Worm (Caenorhabditis elegans) whole organism, L4 larva: ENCODE measurements around the gene inft-2.
"Not testable (repeated sequence)": the region's sequence is repeated elsewhere in the genome, so short reads cannot be mapped to it uniquely, and the experiment has no call there.

Source experiments
- D1046.2 ChIP-seq: fragments of 200-800 bp; sonication (Bioruptor generic); IDR thresholded peaks from 2 replicates; pipeline ENCODE4 v1.3.6; 2022; ENCODE audit warnings: missing genetic modification characterization, missing compliant biosample characterization
- F37D6.2 ChIP-seq: sonication (generic microtip); optimal IDR thresholded peaks from 2 replicates; lab custom pipeline; 2016; ENCODE audit warnings: mild to moderate bottlenecking, missing genetic modification characterization, missing compliant biosample characterization
- T26A8.4 ChIP-seq: fragments of 200-800 bp; sonication (Bioruptor generic); IDR thresholded peaks from 2 replicates; pipeline ENCODE4 v1.3.6; 2022; ENCODE audit warnings: missing genetic modification characterization, missing compliant biosample characterization
- Y48G9A.11 ChIP-seq: fragments of 200-800 bp; sonication (Bioruptor generic); IDR thresholded peaks from 2 replicates; pipeline ENCODE4 v1.3.6; 2022; ENCODE audit warnings: missing genetic modification reagents, missing genetic modification characterization, missing compliant biosample characterization
- Y75B8A.6 ChIP-seq: fragments of 200-800 bp; sonication (Bioruptor generic); IDR thresholded peaks from 2 replicates; pipeline ENCODE4 v1.3.6; 2022; ENCODE audit warnings: missing genetic modification reagents, missing genetic modification characterization, missing compliant biosample characterization
- aha-1 ChIP-seq: fragments of 150-350 bp; peaks from one replicate; lab custom pipeline; 2014; ENCODE audit warnings: missing biosample characterization, missing genetic modification characterization
- arid-1 ChIP-seq: fragments of 200-800 bp; sonication (Bioruptor generic); conservative IDR thresholded peaks from 2 replicates; pipeline ENCODE4 v1.3.6; 2022; ENCODE audit warnings: missing genetic modification reagents, missing genetic modification characterization, missing compliant biosample characterization
- ceh-20 ChIP-seq: fragments of 200-800 bp; sonication (Bioruptor generic); IDR thresholded peaks from 2 replicates; pipeline ENCODE4 v1.3.6; 2022; ENCODE audit warnings: missing genetic modification reagents, missing genetic modification characterization, missing compliant biosample characterization
- ceh-44 ChIP-seq: fragments of 200-800 bp; sonication (Bioruptor generic); IDR thresholded peaks from 2 replicates; pipeline ENCODE4 v1.3.6; 2022; ENCODE audit warnings: missing genetic modification reagents, missing genetic modification characterization, missing compliant biosample characterization
- ceh-82 ChIP-seq: sonication (generic microtip); optimal IDR thresholded peaks from 2 replicates; lab custom pipeline; 2017; ENCODE audit warnings: missing biosample characterization, missing genetic modification characterization
- ctbp-1 ChIP-seq: fragments of 200-800 bp; sonication (Bioruptor generic); IDR thresholded peaks from 2 replicates; pipeline ENCODE4 v1.3.6; 2022; ENCODE audit warnings: missing genetic modification reagents, missing genetic modification characterization, missing compliant biosample characterization
- daf-16 ChIP-seq, 3 experiments: sonication (generic microtip); optimal IDR thresholded peaks; 2 replicates each; lab custom pipeline; 2016 to 2017; ENCODE audit warnings: missing genetic modification characterization in 3 of 3, missing genetic modification reagents in 3 of 3, mild to moderate bottlenecking in 2 of 3, missing compliant biosample characterization in 2 of 3, missing biosample characterization in 1 of 3, moderate library complexity in 1 of 3
- daf-8 ChIP-seq: fragments of 200-800 bp; sonication (Bioruptor generic); IDR thresholded peaks from 2 replicates; pipeline ENCODE4 v1.3.6; 2022; ENCODE audit warnings: missing genetic modification characterization, missing compliant biosample characterization
- dmd-6 ChIP-seq: fragments of 200-800 bp; sonication (Bioruptor generic); IDR thresholded peaks from 2 replicates; pipeline ENCODE4 v1.3.6; 2022; ENCODE audit warnings: missing genetic modification reagents, missing genetic modification characterization, missing compliant biosample characterization
- dmd-9 ChIP-seq: fragments of 200-800 bp; sonication (Bioruptor generic); IDR thresholded peaks from 2 replicates; pipeline ENCODE4 v1.3.6; 2022; ENCODE audit warnings: missing genetic modification reagents, missing genetic modification characterization, missing compliant biosample characterization
- dpl-1 ChIP-seq: fragments of 150-350 bp; optimal IDR thresholded peaks from 2 replicates; lab custom pipeline; 2014; ENCODE audit warnings: missing biosample characterization, missing genetic modification reagents, missing genetic modification characterization
- dve-1 ChIP-seq: sonication (generic microtip); optimal IDR thresholded peaks from 2 replicates; lab custom pipeline; 2017; ENCODE audit warnings: antibody characterized with exemption, mild to moderate bottlenecking, missing genetic modification characterization, missing compliant biosample characterization; ENCODE audit not compliant: insufficient read depth
- hif-1 ChIP-seq, 2 experiments: sonication (generic microtip); optimal IDR thresholded peaks; 2 replicates each; lab custom pipeline; 2016 to 2017; ENCODE audit warnings: missing compliant biosample characterization in 2 of 2, missing genetic modification characterization in 2 of 2, missing genetic modification reagents in 2 of 2, missing genotype in 2 of 2, mild to moderate bottlenecking in 1 of 2
- hmg-1.1 ChIP-seq: fragments of 200-800 bp; sonication (Bioruptor generic); IDR thresholded peaks from 2 replicates; pipeline ENCODE4 v1.3.6; 2022; ENCODE audit warnings: missing genetic modification reagents, missing genetic modification characterization, missing compliant biosample characterization
- lin-1 ChIP-seq: fragments of 200-800 bp; sonication (Bioruptor generic); IDR thresholded peaks from 2 replicates; pipeline ENCODE4 v1.3.6; 2022; ENCODE audit warnings: missing genetic modification reagents, missing genetic modification characterization, missing compliant biosample characterization
- lin-15B ChIP-seq: fragments of 150-350 bp; sonication (generic microtip); optimal IDR thresholded peaks from 3 replicates; lab custom pipeline; 2014; ENCODE audit warnings: missing biosample characterization, missing genetic modification characterization
- lin-38 ChIP-seq: fragments of 200-800 bp; sonication (Bioruptor generic); IDR thresholded peaks from 2 replicates; pipeline ENCODE4 v1.3.6; 2022; ENCODE audit warnings: missing genetic modification reagents, missing genetic modification characterization, missing compliant biosample characterization
- lsy-2 ChIP-seq, 2 experiments: fragments of 150-350 bp in 1 of 2; sonication (generic microtip) in 1 of 2; optimal IDR thresholded peaks; 2 replicates each; lab custom pipeline; 2014 to 2017; ENCODE audit warnings: missing biosample characterization in 2 of 2, missing genetic modification characterization in 2 of 2
- madf-5 ChIP-seq, 2 experiments: fragments of 200-800 bp; sonication (Bioruptor generic); IDR thresholded peaks; 2 replicates each; pipeline ENCODE4 v1.3.6; 2022; ENCODE audit warnings: missing compliant biosample characterization in 2 of 2, missing genetic modification characterization in 2 of 2
- madf-9 ChIP-seq: fragments of 200-800 bp; sonication (Bioruptor generic); conservative IDR thresholded peaks from 2 replicates; pipeline ENCODE4 v1.3.6; 2022; ENCODE audit warnings: missing genetic modification reagents, missing genetic modification characterization, missing compliant biosample characterization
- mep-1 ChIP-seq: fragments of 150-350 bp; sonication (generic microtip); optimal IDR thresholded peaks from 3 replicates; lab custom pipeline; 2014; ENCODE audit warnings: missing biosample characterization, missing genetic modification characterization
- mes-2 ChIP-seq: sonication (generic microtip); optimal IDR thresholded peaks from 2 replicates; lab custom pipeline; 2016; ENCODE audit warnings: missing genotype, mild to moderate bottlenecking, missing genetic modification characterization, missing compliant biosample characterization; ENCODE audit not compliant: poor library complexity, severe bottlenecking
- mxl-2 ChIP-seq: fragments of 200-800 bp; sonication (Bioruptor generic); conservative IDR thresholded peaks from 2 replicates; pipeline ENCODE4 v1.3.6; 2022; ENCODE audit warnings: missing genetic modification reagents, missing genetic modification characterization, missing compliant biosample characterization
- mxl-3 ChIP-seq: fragments of 200-800 bp; sonication (Bioruptor generic); optimal IDR thresholded peaks from 2 replicates; lab custom pipeline; 2018; ENCODE audit warnings: mild to moderate bottlenecking, missing genetic modification characterization, missing compliant biosample characterization
- nhr-102 ChIP-seq: sonication (generic microtip); optimal IDR thresholded peaks from 2 replicates; lab custom pipeline; 2016; ENCODE audit warnings: mild to moderate bottlenecking, missing genetic modification characterization, moderate library complexity, missing compliant biosample characterization
- nhr-11 ChIP-seq: fragments of 150-350 bp; optimal IDR thresholded peaks from 2 replicates; lab custom pipeline; 2014; ENCODE audit warnings: missing biosample characterization, missing genetic modification characterization
- nhr-48 ChIP-seq: sonication (generic microtip); optimal IDR thresholded peaks from 2 replicates; lab custom pipeline; 2016; ENCODE audit warnings: mild to moderate bottlenecking, missing genetic modification characterization, missing compliant biosample characterization
- nhr-77 ChIP-seq: fragments of 150-350 bp; optimal IDR thresholded peaks from 2 replicates; lab custom pipeline; 2014; ENCODE audit warnings: missing biosample characterization, missing genetic modification characterization
- pha-4 ChIP-seq, 2 experiments: fragments of 150-350 bp in 1 of 2; fragments of 200-800 bp in 1 of 2; sonication (Bioruptor generic) in 1 of 2; IDR thresholded peaks in 1 of 2; optimal IDR thresholded peaks in 1 of 2; 2 replicates each; pipeline versions ENCODE4 v1.3.6 to Lab custom; 2014 to 2022; ENCODE audit warnings: missing genetic modification characterization in 2 of 2, missing genetic modification reagents in 2 of 2, missing biosample characterization in 1 of 2, missing compliant biosample characterization in 1 of 2
- rbr-2 ChIP-seq: sonication (generic microtip); optimal IDR thresholded peaks from 2 replicates; lab custom pipeline; 2016; ENCODE audit warnings: missing genotype, missing genetic modification characterization, missing compliant biosample characterization
- saeg-2 ChIP-seq: fragments of 200-800 bp; sonication (Bioruptor generic); IDR thresholded peaks from 2 replicates; pipeline ENCODE4 v1.3.6; 2022; ENCODE audit warnings: missing genetic modification reagents, missing genetic modification characterization, missing compliant biosample characterization
- spr-1 ChIP-seq: sonication (generic microtip); optimal IDR thresholded peaks from 2 replicates; lab custom pipeline; 2016; ENCODE audit warnings: mild to moderate bottlenecking, missing genetic modification characterization, missing compliant biosample characterization
- spr-3 ChIP-seq: fragments of 200-800 bp; sonication (Bioruptor generic); optimal IDR thresholded peaks from 2 replicates; lab custom pipeline; 2018; ENCODE audit warnings: mild to moderate bottlenecking, missing genetic modification characterization, missing compliant biosample characterization
- tra-1 ChIP-seq: fragments of 200-800 bp; sonication (Bioruptor generic); IDR thresholded peaks from 2 replicates; pipeline ENCODE4 v1.3.6; 2022; ENCODE audit warnings: missing genetic modification reagents, missing genetic modification characterization, missing compliant biosample characterization
- unc-130 ChIP-seq: sonication (generic microtip); optimal IDR thresholded peaks from 2 replicates; lab custom pipeline; 2016; ENCODE audit warnings: missing genetic modification reagents, missing genetic modification characterization, missing compliant biosample characterization
- vab-7 ChIP-seq: fragments of 200-800 bp; sonication (Bioruptor generic); IDR thresholded peaks from 2 replicates; pipeline ENCODE4 v1.3.6; 2022; ENCODE audit warnings: missing genetic modification reagents, missing genetic modification characterization, missing compliant biosample characterization
- zfp-2 ChIP-seq: sonication (generic microtip); optimal IDR thresholded peaks from 2 replicates; lab custom pipeline; 2016; ENCODE audit warnings: mild to moderate bottlenecking, missing genetic modification characterization, missing compliant biosample characterization
- zfp-3 ChIP-seq: fragments of 200-800 bp; sonication (Bioruptor generic); conservative IDR thresholded peaks from 2 replicates; pipeline ENCODE4 v1.3.6; 2022; ENCODE audit warnings: missing genetic modification reagents, missing genetic modification characterization, missing compliant biosample characterization

The inft-2 gene

DNA sequence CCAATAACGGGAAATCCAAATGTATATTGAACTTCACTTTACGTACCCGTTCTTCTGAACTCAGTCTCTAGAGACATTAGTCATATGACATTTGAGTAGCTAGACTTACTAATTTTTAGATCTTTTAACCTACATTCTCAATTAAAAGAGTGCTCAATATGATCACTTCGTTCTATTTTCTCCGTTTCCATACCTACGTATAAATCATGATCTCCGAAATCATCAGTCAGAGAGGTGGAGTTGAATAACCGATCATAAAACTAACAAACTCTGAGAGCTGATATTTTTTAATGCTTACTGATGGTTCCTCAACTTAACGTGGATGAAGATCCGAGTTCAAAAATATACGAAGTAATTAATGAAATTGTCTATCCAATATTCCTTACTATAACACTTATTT lies 38.0 kb upstream of the inft-2 start, which contains the start of gene srd-35:
TSS of gene srd-35 (plus strand) at position 301 of the 400 bp plus-strand sequence.
- no peak for TF ChIP-seq ceh-44

DNA sequence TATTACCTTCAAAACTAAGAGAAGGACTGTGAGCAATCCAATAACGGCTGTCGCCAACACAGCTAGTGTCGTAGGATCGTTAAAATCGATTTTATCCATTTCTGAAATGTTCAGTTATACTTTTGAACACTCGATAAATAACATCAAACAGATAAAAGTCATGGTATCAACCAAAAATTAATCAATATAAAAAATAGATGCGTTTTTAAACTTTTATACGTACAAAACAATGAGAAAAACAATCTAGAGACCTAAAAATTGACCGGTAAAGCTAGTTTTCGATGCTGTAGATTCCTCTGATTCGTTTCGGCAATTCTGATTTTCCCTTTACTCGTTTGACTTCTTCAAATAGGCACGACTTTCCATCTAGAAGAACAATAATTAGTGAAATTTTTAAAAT lies 35.0 kb upstream of the inft-2 start, which contains the start of gene R186.3:
TSS of gene R186.3 (minus strand) at position 101 of the 400 bp plus-strand sequence.
- TF ChIP-seq dmd-9 (GFP tag; lab: Robert Waterston, UW), result no peak
- no peak for TF ChIP-seq unc-130 (GFP tag; lab: Kevin White, UChicago)
- TF ChIP-seq ceh-82 (tag; lab: Kevin White, UChicago), result no peak

DNA sequence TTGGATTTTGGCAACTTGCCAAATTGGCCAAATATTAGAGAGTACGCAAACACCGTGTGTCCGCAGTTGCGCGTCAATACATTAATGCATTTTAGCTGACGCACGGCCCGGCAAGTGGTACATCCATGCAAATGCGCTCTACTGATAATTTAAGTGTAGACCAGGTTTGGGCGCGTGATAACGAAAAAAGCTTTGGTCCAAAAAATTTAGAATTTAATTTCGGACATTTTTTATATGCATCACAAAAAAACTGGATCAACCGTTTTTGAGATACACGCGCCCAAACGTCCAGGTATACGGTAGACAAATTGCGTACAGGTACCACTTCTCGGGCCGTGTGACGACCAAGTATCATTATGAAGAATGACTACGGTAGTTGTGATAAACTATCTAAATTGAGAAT lies 34.2 kb upstream of the inft-2 start, which contains the start of gene R186.8:
TSS of gene R186.8 (minus strand) at position 58 of the 403 bp plus-strand sequence.
- TF ChIP-seq saeg-2, result 0 out of 2 replicates have a peak, but pooled peaks have one; percentile 14
- peak; percentile 81 for TF ChIP-seq dmd-9 (GFP tag; lab: Robert Waterston, UW)
- TF ChIP-seq Y75B8A.6 (GFP tag; lab: Robert Waterston, UW), result peak; percentile 45; the same call in 1 of the 2 replicates
- TF ChIP-seq zfp-3, result peak; percentile 87
- peak; percentile 96 for TF ChIP-seq aha-1 (tag; lab: Kevin White, UChicago)
- peak; percentile 37 for TF ChIP-seq F37D6.2
- peak; percentile 86 for TF ChIP-seq hmg-1.1 (GFP tag; lab: Robert Waterston, UW)
- peak; percentile 72 for TF ChIP-seq arid-1
- peak; percentile 79 for TF ChIP-seq mes-2 (tag; lab: Kevin White, UChicago)
- TF ChIP-seq vab-7 (GFP tag; lab: Robert Waterston, UW), result peak; percentile 71; the same call in 1 of the 2 replicates
- peak; percentile 52; the same call in 1 of the 2 replicates for TF ChIP-seq Y48G9A.11
- TF ChIP-seq lin-38 (GFP tag; lab: Robert Waterston, UW), result peak; percentile 99
- TF ChIP-seq mxl-2 (GFP tag; lab: Robert Waterston, UW), result peak; percentile 62
- peak; percentile 94 for TF ChIP-seq dmd-6
- peak; percentile 44 for TF ChIP-seq mxl-3 (GFP tag; lab: Kevin White, UChicago)
- peak in 1 of 2 experiments; percentile 21 for TF ChIP-seq daf-16 (GFP tag; optimal IDR thresholded peaks at IDR 0.05; lab: Kevin White, UChicago)
- TF ChIP-seq daf-16 (tag; optimal IDR thresholded peaks at IDR 0.05; lab: Kevin White, UChicago), result peak; percentile 35
- TF ChIP-seq spr-1 (tag; lab: Kevin White, UChicago), result peak; percentile 47
- TF ChIP-seq dve-1 (tag; lab: Kevin White, UChicago), result peak; percentile 53
- peak; percentile 18 for TF ChIP-seq lin-15B (tag; lab: Kevin White, UChicago)
- peak; percentile 69; the same call in 1 of the 2 replicates for TF ChIP-seq ctbp-1 (GFP tag; lab: Robert Waterston, UW)
- TF ChIP-seq spr-3 (GFP tag; lab: Kevin White, UChicago), result peak; percentile 38
- TF ChIP-seq lsy-2 (tag; optimal IDR thresholded peaks at IDR 0.05; lab: Kevin White, UChicago), result peak in 1 of 2 experiments; percentile 93
- peak; percentile 87; the same call in 1 of the 2 replicates for TF ChIP-seq T26A8.4 (GFP tag; lab: Robert Waterston, UW)
- 0 out of 2 replicates have a peak, but pooled peaks have one; percentile 35 for TF ChIP-seq daf-8 (GFP tag; lab: Robert Waterston, UW)
- TF ChIP-seq tra-1, result peak; percentile 85
- TF ChIP-seq dpl-1 (GFP tag; lab: Kevin White, UChicago), result peak; percentile 58
- TF ChIP-seq mep-1 (tag; lab: Kevin White, UChicago), result peak; percentile 74
- peak; percentile 82 for TF ChIP-seq ceh-20 (GFP tag; lab: Robert Waterston, UW)
- TF ChIP-seq nhr-77, result peak; percentile 54
- TF ChIP-seq madf-5 (GFP tag; IDR thresholded peaks at IDR 0.05; lab: Robert Waterston, UW), result peak in 1 of 2 experiments; percentile 48; a peak in 1 of 4 replicates
- 0 out of 2 replicates have a peak, but pooled peaks have one; percentile 41 for TF ChIP-seq D1046.2 (GFP tag; lab: Robert Waterston, UW)
- TF ChIP-seq unc-130 (GFP tag; lab: Kevin White, UChicago), result peak; percentile 66
- peak; percentile 72 for TF ChIP-seq zfp-2 (tag; lab: Kevin White, UChicago)
- peak in 1 of 2 experiments; percentile 56 for TF ChIP-seq hif-1 (tag; optimal IDR thresholded peaks at IDR 0.05; lab: Kevin White, UChicago)
- peak; percentile 70; the same call in 1 of the 2 replicates for TF ChIP-seq madf-9 (GFP tag; lab: Robert Waterston, UW)
- TF ChIP-seq pha-4 (GFP tag; IDR thresholded peaks at IDR 0.05; lab: Robert Waterston, UW), result peak; percentile 77
- TF ChIP-seq pha-4 (tag; optimal IDR thresholded peaks at IDR 0.05; lab: Kevin White, UChicago), result not testable (repeated sequence)
- TF ChIP-seq nhr-48 (tag; lab: Kevin White, UChicago), result peak; percentile 60
- peak; percentile 84 for TF ChIP-seq ceh-44
- peak; percentile 86 for TF ChIP-seq rbr-2
- TF ChIP-seq lin-1, result peak; percentile 12; the same call in 1 of the 2 replicates
- peak; percentile 58 for TF ChIP-seq nhr-102 (tag; lab: Kevin White, UChicago)
- TF ChIP-seq nhr-11 (tag; lab: Kevin White, UChicago), result peak; percentile 37
